Worm (Caenorhabditis elegans) whole organism, late embryonic: Measurements from ENCODE around the gene Y57G11C.20.

ENCODE experiments used
- ama-1 ChIP-seq: fragments of 150-350 bp; optimal IDR thresholded peaks from 2 replicates; lab custom pipeline; 2014
- ceh-31 ChIP-seq: sonication (generic microtip); optimal IDR thresholded peaks from 2 replicates; lab custom pipeline; 2016; ENCODE audit warnings: missing genetic modification characterization, missing compliant biosample characterization
- ceh-34 ChIP-seq: sonication (generic microtip); optimal IDR thresholded peaks from 2 replicates; lab custom pipeline; 2016; ENCODE audit warnings: mild to moderate bottlenecking, missing genetic modification characterization, missing compliant biosample characterization
- eyg-1 ChIP-seq: sonication (generic microtip); optimal IDR thresholded peaks from 2 replicates; lab custom pipeline; 2016; ENCODE audit warnings: missing genotype, missing genetic modification characterization, missing compliant biosample characterization
- nfya-1 ChIP-seq: sonication (generic microtip); optimal IDR thresholded peaks from 2 replicates; lab custom pipeline; 2017; ENCODE audit warnings: missing genetic modification characterization, mild to moderate bottlenecking, missing compliant biosample characterization, antibody characterized with exemption, moderate library complexity
- nhr-11 ChIP-seq: fragments of 150-350 bp; optimal IDR thresholded peaks from 2 replicates; lab custom pipeline; 2014; ENCODE audit warnings: missing biosample characterization, missing genetic modification characterization
- tbx-2 ChIP-seq: sonication (generic microtip); optimal IDR thresholded peaks from 2 replicates; lab custom pipeline; 2016; ENCODE audit warnings: missing genetic modification characterization, missing compliant biosample characterization
- unc-55 ChIP-seq: sonication (generic microtip); optimal IDR thresholded peaks from 2 replicates; lab custom pipeline; 2017; ENCODE audit warnings: missing biosample characterization, missing genetic modification reagents, missing genetic modification characterization

DNA sequence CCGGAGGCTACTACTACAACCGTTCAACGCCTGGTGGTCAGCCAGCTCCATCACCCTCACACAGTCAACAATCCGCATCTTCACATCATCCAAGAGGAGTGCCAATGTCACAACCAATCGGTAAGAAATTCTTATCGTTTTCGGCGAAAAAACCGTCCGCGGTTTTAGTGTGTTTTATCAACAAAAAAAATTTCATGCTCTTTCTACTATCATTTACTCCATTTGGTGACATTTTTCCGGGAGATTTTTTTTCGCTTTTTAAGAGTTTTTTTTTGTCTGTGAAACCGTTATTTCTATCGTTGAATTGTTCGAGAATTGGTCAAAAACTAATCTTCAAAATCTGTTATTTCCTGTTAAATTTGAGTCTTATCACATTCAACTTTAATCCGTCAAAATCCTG lies 42.4 kb downstream of the Y57G11C.20 start:
- TF ChIP-seq eyg-1 (tag; lab: Kevin White, UChicago) (no peak), unc-55 (GFP tag; lab: Kevin White, UChicago) (no peak), nfya-1 (tag; lab: Kevin White, UChicago) (no peak), tbx-2 (tag; lab: Kevin White, UChicago) (no peak), nhr-11 (tag; lab: Kevin White, UChicago) (no peak), ceh-34 (tag; lab: Kevin White, UChicago) (no peak), ama-1 (lab: Kevin White, UChicago) (no peak), ceh-31 (tag; lab: Kevin White, UChicago) (no peak)
